Fruit fly (Drosophila melanogaster) whole organism, embryonic: ENCODE data around the gene Srp9.

Experiments
- B-H1 ChIP-seq: fragments of 200-800 bp; sonication (Bioruptor generic); IDR thresholded peaks from 3 replicates; pipeline ENCODE4 v1.3.6; 2022; ENCODE audit warnings: missing biosample characterization, missing genetic modification characterization
- Bgb ChIP-seq: fragments of 200-800 bp; sonication (Bioruptor generic); IDR thresholded peaks from 2 replicates; pipeline ENCODE4 v1.3.6; 2022; ENCODE audit warnings: missing biosample characterization, missing genetic modification characterization; ENCODE audit not compliant: partially characterized antibody
- CG10543 ChIP-seq: fragments of 200-800 bp; sonication (Bioruptor generic); optimal IDR thresholded peaks from 3 replicates; lab custom pipeline; 2017; ENCODE audit warnings: missing biosample characterization, mild to moderate bottlenecking, missing genetic modification characterization, moderate library complexity
- CG11723 ChIP-seq: fragments of 200-800 bp; sonication (Bioruptor generic); optimal IDR thresholded peaks from 2 replicates; lab custom pipeline; 2017; ENCODE audit warnings: missing biosample characterization, mild to moderate bottlenecking, missing genetic modification characterization
- CG16863 ChIP-seq: fragments of 200-800 bp; sonication (Bioruptor generic); optimal IDR thresholded peaks from 3 replicates; lab custom pipeline; 2016; ENCODE audit warnings: missing biosample characterization, missing genetic modification characterization
- CG17186 ChIP-seq: fragments of 200-800 bp; sonication (Bioruptor generic); optimal IDR thresholded peaks from 3 replicates; lab custom pipeline; 2017; ENCODE audit warnings: missing biosample characterization, missing genetic modification reagents, missing genetic modification characterization
- CG31365 ChIP-seq: fragments of 200-800 bp; sonication (Bioruptor generic); optimal IDR thresholded peaks from 2 replicates; lab custom pipeline; 2018; ENCODE audit warnings: missing biosample characterization, mild to moderate bottlenecking, missing genetic modification characterization
- CG32532 ChIP-seq: fragments of 200-800 bp; sonication (Bioruptor generic); IDR thresholded peaks from 2 replicates; pipeline ENCODE4 v1.3.6; 2022; ENCODE audit warnings: missing biosample characterization, missing genetic modification characterization
- CG32772 ChIP-seq: fragments of 200-800 bp; sonication (Bioruptor generic); IDR thresholded peaks from 2 replicates; pipeline ENCODE4 v1.3.6; 2022; ENCODE audit warnings: missing biosample characterization, missing genetic modification characterization
- CG3847 ChIP-seq: fragments of 200-800 bp; sonication (Bioruptor generic); IDR thresholded peaks from 2 replicates; pipeline ENCODE4 v1.3.6; 2022; ENCODE audit warnings: missing biosample characterization, missing genetic modification characterization
- CG42726 ChIP-seq: fragments of 200-800 bp; sonication (Bioruptor generic); IDR thresholded peaks from 2 replicates; pipeline ENCODE4 v1.3.6; 2022; ENCODE audit warnings: missing biosample characterization, missing genetic modification characterization; ENCODE audit not compliant: partially characterized antibody
- CG43689 ChIP-seq: fragments of 200-800 bp; sonication (Bioruptor generic); IDR thresholded peaks from 2 replicates; pipeline ENCODE4 v1.3.6; 2022; ENCODE audit warnings: missing biosample characterization, missing genetic modification characterization
- CG4404 ChIP-seq: fragments of 200-800 bp; sonication (Bioruptor generic); IDR thresholded peaks from 2 replicates; pipeline ENCODE4 v1.3.6; 2022; ENCODE audit warnings: missing biosample characterization, missing genetic modification characterization
- CG5245 ChIP-seq: fragments of 200-800 bp; sonication (Bioruptor generic); optimal IDR thresholded peaks from 3 replicates; lab custom pipeline; 2016; ENCODE audit warnings: missing biosample characterization, missing genetic modification characterization
- CG6765 ChIP-seq: fragments of 200-800 bp; sonication (Bioruptor generic); optimal IDR thresholded peaks from 3 replicates; lab custom pipeline; 2017; ENCODE audit warnings: missing biosample characterization, mild to moderate bottlenecking, missing genetic modification characterization
- CG9609 ChIP-seq: fragments of 200-800 bp; sonication (Bioruptor generic); optimal IDR thresholded peaks from 3 replicates; lab custom pipeline; 2016; ENCODE audit warnings: missing biosample characterization, missing genetic modification characterization
- Chrac-16 ChIP-seq: fragments of 200-800 bp; sonication (Bioruptor generic); optimal IDR thresholded peaks from 3 replicates; lab custom pipeline; 2016; ENCODE audit warnings: missing biosample characterization, missing genetic modification characterization
- CkIIα-i1 ChIP-seq: fragments of 200-800 bp; sonication (Bioruptor generic); IDR thresholded peaks from 2 replicates; pipeline ENCODE4 v1.3.6; 2022; ENCODE audit warnings: missing biosample characterization, missing genetic modification characterization
- E2f2 ChIP-seq: fragments of 200-800 bp; sonication (Bioruptor generic); IDR thresholded peaks from 2 replicates; pipeline ENCODE4 v1.3.6; 2022; ENCODE audit warnings: missing biosample characterization, missing genetic modification characterization
- ERR ChIP-seq: fragments of 200-800 bp; sonication (Bioruptor generic); optimal IDR thresholded peaks from 2 replicates; lab custom pipeline; 2016; ENCODE audit warnings: missing biosample characterization, missing genetic modification characterization
- Ets97D ChIP-seq: fragments of 200-800 bp; sonication (Bioruptor generic); optimal IDR thresholded peaks from 3 replicates; lab custom pipeline; 2016; ENCODE audit warnings: missing biosample characterization, missing genetic modification characterization
- Gug ChIP-seq: fragments of 200-800 bp; sonication (Bioruptor generic); IDR thresholded peaks from 4 replicates; pipeline ENCODE4 v1.3.6; 2022; ENCODE audit warnings: missing biosample characterization, missing genetic modification characterization
- H2.0 ChIP-seq: fragments of 200-800 bp; sonication (Bioruptor generic); IDR thresholded peaks from 2 replicates; pipeline ENCODE4 v1.3.6; 2022; ENCODE audit warnings: missing biosample characterization, missing genetic modification characterization
- Kr ChIP-seq: fragments of 200-800 bp; sonication (Bioruptor generic); optimal IDR thresholded peaks from 2 replicates; lab custom pipeline; 2017; ENCODE audit warnings: missing biosample characterization, mild to moderate bottlenecking, missing genetic modification characterization
- Myb ChIP-seq: fragments of 200-800 bp; sonication (Bioruptor generic); optimal IDR thresholded peaks from 2 replicates; lab custom pipeline; 2016; ENCODE audit warnings: missing biosample characterization, missing genetic modification characterization
- Neu2 ChIP-seq: fragments of 200-800 bp; sonication (Bioruptor generic); optimal IDR thresholded peaks from 3 replicates; lab custom pipeline; 2016; ENCODE audit warnings: missing biosample characterization, missing genetic modification characterization, borderline replicate concordance
- Nf-YA ChIP-seq: fragments of 200-800 bp; sonication (Bioruptor generic); IDR thresholded peaks from 2 replicates; pipeline ENCODE4 v1.3.6; 2022; ENCODE audit warnings: missing biosample characterization, missing genetic modification characterization
- Oaz ChIP-seq: fragments of 200-800 bp; sonication (Bioruptor generic); IDR thresholded peaks from 2 replicates; pipeline ENCODE4 v1.3.6; 2022; ENCODE audit warnings: missing biosample characterization, missing genetic modification characterization
- Oli ChIP-seq: fragments of 200-800 bp; sonication (Bioruptor generic); optimal IDR thresholded peaks from 2 replicates; lab custom pipeline; 2018; ENCODE audit warnings: missing biosample characterization, mild to moderate bottlenecking, missing genetic modification characterization, moderate library complexity
- Opbp ChIP-seq: fragments of 200-800 bp; sonication (Bioruptor generic); IDR thresholded peaks from 3 replicates; pipeline ENCODE4 v1.3.6; 2022; ENCODE audit warnings: missing biosample characterization, missing genetic modification characterization; ENCODE audit not compliant: partially characterized antibody
- Ssrp ChIP-seq: fragments of 200-800 bp; sonication (Bioruptor generic); optimal IDR thresholded peaks from 2 replicates; lab custom pipeline; 2018; ENCODE audit warnings: missing biosample characterization, mild to moderate bottlenecking, missing genetic modification characterization, moderate library complexity
- Tbp ChIP-seq: fragments of >200 bp; optimal IDR thresholded peaks from 2 replicates; lab custom pipeline; 2018; ENCODE audit warnings: missing biosample characterization, missing genetic modification characterization
- Vsx1 ChIP-seq: fragments of 200-800 bp; sonication (Bioruptor generic); optimal IDR thresholded peaks from 2 replicates; lab custom pipeline; 2017; ENCODE audit warnings: missing biosample characterization, mild to moderate bottlenecking, missing genetic modification characterization, missing genetic modification reagents
- bigmax ChIP-seq: fragments of 200-800 bp; sonication (Bioruptor generic); optimal IDR thresholded peaks from 2 replicates; lab custom pipeline; 2018; ENCODE audit warnings: missing biosample characterization, mild to moderate bottlenecking, missing genetic modification characterization
- btn ChIP-seq: fragments of 200-800 bp; sonication (Bioruptor generic); optimal IDR thresholded peaks from 2 replicates; lab custom pipeline; 2016; ENCODE audit warnings: missing biosample characterization, missing genetic modification characterization
- chm ChIP-seq: fragments of 200-800 bp; sonication (Bioruptor generic); IDR thresholded peaks from 2 replicates; pipeline ENCODE4 v1.3.6; 2022; ENCODE audit warnings: missing biosample characterization, missing genetic modification characterization
- cwo ChIP-seq: fragments of 200-800 bp; sonication (Bioruptor generic); optimal IDR thresholded peaks from 3 replicates; lab custom pipeline; 2017; ENCODE audit warnings: missing biosample characterization, missing genetic modification characterization, mild to moderate bottlenecking, moderate library complexity, missing genetic modification reagents
- dm ChIP-seq: fragments of 200-800 bp; sonication (Bioruptor generic); optimal IDR thresholded peaks from 3 replicates; lab custom pipeline; 2016; ENCODE audit warnings: missing biosample characterization, missing genetic modification characterization
- dmrt99B ChIP-seq: fragments of 200-800 bp; sonication (Bioruptor generic); optimal IDR thresholded peaks from 2 replicates; lab custom pipeline; 2018; ENCODE audit warnings: missing biosample characterization, mild to moderate bottlenecking, missing genetic modification characterization, moderate library complexity
- emc ChIP-seq: fragments of 200-800 bp; sonication (Bioruptor generic); optimal IDR thresholded peaks from 2 replicates; lab custom pipeline; 2016; ENCODE audit warnings: missing biosample characterization, missing genetic modification characterization
- exex ChIP-seq: fragments of 200-800 bp; sonication (Bioruptor generic); optimal IDR thresholded peaks from 4 replicates; lab custom pipeline; 2018; ENCODE audit warnings: missing biosample characterization, mild to moderate bottlenecking, missing genetic modification characterization, moderate library complexity
- fd64A ChIP-seq: fragments of 200-800 bp; sonication (Bioruptor generic); optimal IDR thresholded peaks from 3 replicates; lab custom pipeline; 2018; ENCODE audit warnings: missing biosample characterization, mild to moderate bottlenecking, missing genetic modification characterization
- klu ChIP-seq: fragments of 200-800 bp; sonication (Bioruptor generic); IDR thresholded peaks from 2 replicates; pipeline ENCODE4 v1.3.6; 2022; ENCODE audit warnings: missing biosample characterization, missing genetic modification characterization
- pb ChIP-seq: fragments of 200-800 bp; sonication (Bioruptor generic); optimal IDR thresholded peaks from 3 replicates; lab custom pipeline; 2016; ENCODE audit warnings: missing biosample characterization, missing genetic modification characterization
- psq ChIP-seq: fragments of 200-800 bp; sonication (Bioruptor generic); optimal IDR thresholded peaks from 2 replicates; lab custom pipeline; 2017; ENCODE audit warnings: missing biosample characterization, missing genetic modification characterization
- seq ChIP-seq: fragments of 200-800 bp; sonication (Bioruptor generic); IDR thresholded peaks from 2 replicates; pipeline ENCODE4 v1.3.6; 2022; ENCODE audit warnings: missing biosample characterization, missing genetic modification characterization
- sim ChIP-seq: fragments of 200-800 bp; sonication (Bioruptor generic); IDR thresholded peaks from 2 replicates; pipeline ENCODE4 v1.3.6; 2022; ENCODE audit warnings: missing biosample characterization, missing genetic modification characterization
- slp2 ChIP-seq: fragments of 200-800 bp; sonication (Bioruptor generic); optimal IDR thresholded peaks from 2 replicates; lab custom pipeline; 2016; ENCODE audit warnings: missing biosample characterization, missing genetic modification characterization
- trem ChIP-seq: fragments of 200-800 bp; optimal IDR thresholded peaks from 3 replicates; lab custom pipeline; 2019; ENCODE audit warnings: missing biosample characterization, mild to moderate bottlenecking, missing genetic modification characterization, moderate library complexity
- zen2 ChIP-seq: fragments of 200-800 bp; sonication (Bioruptor generic); IDR thresholded peaks from 3 replicates; pipeline ENCODE4 v1.3.6; 2022; ENCODE audit warnings: missing biosample characterization, missing genetic modification characterization; ENCODE audit not compliant: partially characterized antibody

Srp9 gene

DNA sequence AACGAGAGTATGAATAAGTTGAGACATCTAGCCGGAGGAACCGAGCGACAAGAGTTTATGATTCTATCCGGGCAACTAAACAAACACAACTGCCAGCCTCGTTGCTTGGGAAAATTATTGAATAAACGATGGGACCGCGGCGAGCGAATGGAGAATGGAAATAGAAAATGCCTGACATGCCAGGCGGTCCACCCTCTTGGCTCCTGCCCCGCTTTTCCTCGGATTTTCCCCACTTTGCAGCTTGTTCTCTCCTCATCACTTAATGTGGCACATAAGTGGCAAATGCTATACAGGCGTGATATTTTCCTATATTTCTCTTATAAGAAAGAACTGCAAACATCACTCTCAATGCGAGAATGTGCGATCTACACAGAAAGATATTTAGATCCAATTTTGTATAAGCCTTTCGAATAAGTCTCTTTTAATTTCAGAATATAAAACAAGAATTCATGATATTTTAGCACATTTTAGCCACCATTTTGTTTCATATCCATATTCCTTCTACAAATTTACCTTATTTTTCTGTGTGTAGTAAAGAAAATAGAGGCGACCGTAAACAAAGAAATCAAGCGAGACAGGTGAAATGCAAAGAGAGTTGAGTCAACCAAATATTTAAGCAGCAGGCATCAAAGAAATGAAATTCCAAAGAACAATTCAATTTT is 32.6 kb upstream of the Srp9 start (continued):
- TF ChIP-seq Chrac-16 (GFP tag; lab: Kevin White, UChicago), result peak; percentile 78
- peak; percentile 50 for TF ChIP-seq Myb (GFP tag; lab: Kevin White, UChicago)
- peak; percentile 69 for TF ChIP-seq CG9609
- no peak for TF ChIP-seq Neu2 (GFP tag; lab: Kevin White, UChicago)
- TF ChIP-seq psq (GFP tag; lab: Kevin White, UChicago), result peak; percentile 64
- TF ChIP-seq CG10543 (GFP tag; lab: Kevin White, UChicago), result peak; percentile 71
- TF ChIP-seq CkIIα-i1, result no peak
- TF ChIP-seq B-H1 (GFP tag; lab: Robert Waterston, UW), result peak; percentile 67
- peak; percentile 67 for TF ChIP-seq CG4404 (GFP tag; lab: Robert Waterston, UW)
- TF ChIP-seq CG6765 (GFP tag; lab: Kevin White, UChicago), result no peak
- peak; percentile 56; the same call in 2 of the 4 replicates for TF ChIP-seq Gug (GFP tag; lab: Robert Waterston, UW)
- peak; percentile 65; the same call in 1 of the 2 replicates for TF ChIP-seq CG3847 (GFP tag; lab: Robert Waterston, UW)
- peak; percentile 64 for TF ChIP-seq pb (GFP tag; lab: Kevin White, UChicago)
- peak; percentile 88 for TF ChIP-seq chm (GFP tag; lab: Robert Waterston, UW)
- peak; percentile 67 for TF ChIP-seq CG5245
- TF ChIP-seq CG11723 (GFP tag; lab: Kevin White, UChicago), result peak; percentile 79
- TF ChIP-seq Kr (GFP tag; lab: Kevin White, UChicago), result peak; percentile 64
- peak; percentile 76 for TF ChIP-seq dm (GFP tag; lab: Kevin White, UChicago)
- TF ChIP-seq klu (GFP tag; lab: Robert Waterston, UW), result peak; percentile 72
- peak; percentile 77 for TF ChIP-seq seq (GFP tag; lab: Robert Waterston, UW)
- peak; percentile 86 for TF ChIP-seq Oli (tag; lab: Kevin White, UChicago)
- peak; percentile 80 for TF ChIP-seq fd64A (GFP tag; lab: Kevin White, UChicago)
- TF ChIP-seq H2.0 (GFP tag; lab: Robert Waterston, UW), result peak; percentile 74
- TF ChIP-seq btn (GFP tag; lab: Kevin White, UChicago), result peak; percentile 52
- TF ChIP-seq emc (GFP tag; lab: Kevin White, UChicago), result peak; percentile 16
- peak; percentile 90 for TF ChIP-seq dmrt99B (tag; lab: Kevin White, UChicago)
- TF ChIP-seq CG31365 (tag; lab: Kevin White, UChicago), result peak; percentile 60
- TF ChIP-seq CG32772 (GFP tag; lab: Robert Waterston, UW), result peak; percentile 88
- TF ChIP-seq CG17186 (GFP tag; lab: Kevin White, UChicago), result peak; percentile 69
- TF ChIP-seq exex, result peak; percentile 37
- TF ChIP-seq Bgb (GFP tag; lab: Robert Waterston, UW), result no peak
- TF ChIP-seq ERR, result peak; percentile 62
- TF ChIP-seq Ssrp (tag; lab: Kevin White, UChicago), result peak; percentile 88
- 0 out of 3 replicates have a peak, but pooled peaks have one; percentile 6 for TF ChIP-seq Opbp
- TF ChIP-seq slp2, result peak; percentile 70
- peak; percentile 69 for TF ChIP-seq Vsx1 (GFP tag; lab: Kevin White, UChicago)
- no peak for TF ChIP-seq CG42726
- TF ChIP-seq CG43689 (GFP tag; lab: Robert Waterston, UW), result no peak
- TF ChIP-seq Nf-YA (GFP tag; lab: Robert Waterston, UW), result peak; percentile 82
- peak; percentile 61; the same call in 1 of the 2 replicates for TF ChIP-seq E2f2 (GFP tag; lab: Robert Waterston, UW)
- TF ChIP-seq Oaz (GFP tag; lab: Robert Waterston, UW), result 0 out of 2 replicates have a peak, but pooled peaks have one; percentile 40
- peak; percentile 63 for TF ChIP-seq cwo (GFP tag; lab: Kevin White, UChicago)
- peak; percentile 86 for TF ChIP-seq CG32532 (GFP tag; lab: Robert Waterston, UW)
- no peak for TF ChIP-seq bigmax (GFP tag; lab: Kevin White, UChicago)
- peak; percentile 43 for TF ChIP-seq Ets97D (GFP tag; lab: Kevin White, UChicago)
- no peak for TF ChIP-seq Tbp (GFP tag; lab: Kevin White, UChicago)
- no peak for TF ChIP-seq zen2 (GFP tag; lab: Robert Waterston, UW)
- TF ChIP-seq CG16863 (GFP tag; lab: Kevin White, UChicago), result peak; percentile 84
- peak; percentile 87 for TF ChIP-seq trem (tag; lab: Kevin White, UChicago)
- peak; percentile 89 for TF ChIP-seq sim
